Worm (Caenorhabditis elegans): ENCODE results near the gene col-132.

DNA sequence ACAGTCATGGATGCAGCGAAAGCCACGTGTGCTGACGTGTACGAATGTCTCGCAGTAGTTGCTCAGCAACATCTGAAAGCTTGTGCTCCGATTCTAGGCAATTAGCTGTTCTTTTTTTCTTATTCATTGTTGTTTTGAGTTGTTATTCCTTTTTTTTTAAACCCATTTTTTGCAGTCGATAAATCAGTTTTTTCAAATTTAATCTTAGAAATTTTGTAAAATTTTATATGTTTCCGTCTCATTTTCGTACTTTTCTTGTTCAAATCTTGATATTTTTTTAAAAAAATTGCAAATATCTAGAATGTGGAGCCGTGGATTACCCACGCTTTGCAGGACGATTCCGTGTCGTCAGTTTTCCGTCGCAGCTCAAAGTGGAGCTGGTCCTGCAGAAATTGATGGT lies 9.5 kb upstream of the col-132 start, which contains the start of gene fask-1:
- no peak for TF ChIP-seq med-1 (GFP tag; optimal IDR thresholded peaks at IDR 0.05; ENCODE audit: insufficient read depth)
- TF ChIP-seq flt-1 (GFP tag; IDR thresholded peaks at IDR 0.05): no peak
- TF ChIP-seq ztf-29 (GFP tag; IDR thresholded peaks at IDR 0.05): no peak
- TF ChIP-seq cog-1 (tag; optimal IDR thresholded peaks at IDR 0.05): no peak
- no peak for TF ChIP-seq ref-1 (GFP tag; conservative IDR thresholded peaks at IDR 0.05)
